Fruit fly (Drosophila melanogaster): ENCODE data around the gene Gr93b.

- TF ChIP-seq rn (GFP tag; IDR thresholded peaks at IDR 0.05) (no peak), D1 (tag; optimal IDR thresholded peaks at IDR 0.05) (no peak), CG34367 (tag; optimal IDR thresholded peaks at IDR 0.05) (no peak)
These were observed 3.9 kb upstream of the Gr93b start for dm6 chr3R:21847438-21847837.

Measured in whole organism, pupa.